Worm (Caenorhabditis elegans) whole organism, mixed stage, embryonic: ENCODE data around the gene Y53F4B.19.

Experiments
- blmp-1 ChIP-seq: fragments of 150-350 bp; optimal IDR thresholded peaks from 2 replicates; lab custom pipeline; 2014; ENCODE audit warnings: missing biosample characterization, missing genetic modification characterization
- ham-2 ChIP-seq: fragments of 200-800 bp; sonication (Bioruptor generic); optimal IDR thresholded peaks from 2 replicates; lab custom pipeline; 2018; ENCODE audit warnings: mild to moderate bottlenecking, missing genetic modification characterization, missing compliant biosample characterization
- lin-13 ChIP-seq: fragments of 150-350 bp; optimal IDR thresholded peaks from 2 replicates; lab custom pipeline; 2014; ENCODE audit warnings: missing biosample characterization, missing genetic modification characterization
- lin-32 ChIP-seq: fragments of 200-800 bp; sonication (Bioruptor generic); optimal IDR thresholded peaks from 2 replicates; lab custom pipeline; 2018; ENCODE audit warnings: mild to moderate bottlenecking, missing genetic modification characterization, missing compliant biosample characterization
- lsy-2 ChIP-seq: fragments of 150-350 bp; optimal IDR thresholded peaks from 2 replicates; lab custom pipeline; 2014; ENCODE audit warnings: missing biosample characterization, missing genetic modification characterization
- nhr-12 ChIP-seq: fragments of 150-350 bp; optimal IDR thresholded peaks from 2 replicates; lab custom pipeline; 2014; ENCODE audit warnings: missing biosample characterization, missing genetic modification characterization
- nhr-28 ChIP-seq: fragments of 150-350 bp; optimal IDR thresholded peaks from 2 replicates; lab custom pipeline; 2014; ENCODE audit warnings: missing biosample characterization, missing genetic modification characterization
- ztf-11 ChIP-seq: fragments of 150-350 bp; optimal IDR thresholded peaks from 2 replicates; lab custom pipeline; 2014; ENCODE audit warnings: missing biosample characterization, missing genetic modification characterization

DNA sequence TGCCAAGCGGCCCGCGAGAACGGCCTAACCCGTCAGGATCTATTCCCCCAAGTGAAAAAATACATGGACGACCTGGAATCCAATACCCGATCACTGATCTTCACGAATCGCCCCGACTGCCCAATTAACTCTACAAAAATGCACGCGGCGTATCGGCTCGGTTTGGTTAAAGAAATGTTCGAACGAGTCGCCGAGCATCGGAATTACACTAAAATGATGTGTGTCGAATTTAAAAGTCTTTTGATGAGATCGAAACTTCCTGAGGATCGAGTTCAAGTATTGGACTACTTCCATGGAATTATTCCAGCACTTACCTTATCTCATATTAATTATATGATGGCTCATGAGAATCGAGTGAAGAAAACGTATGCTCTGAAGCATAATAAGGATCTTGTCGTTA, 30.4 kb downstream of the Y53F4B.19 start:
- TF ChIP-seq ztf-11 (no peak), lsy-2 (tag; lab: Kevin White, UChicago) (no peak), lin-32 (GFP tag; lab: Kevin White, UChicago) (no peak), nhr-12 (tag; lab: Kevin White, UChicago) (no peak), blmp-1 (no peak), nhr-28 (no peak), lin-13 (tag; lab: Kevin White, UChicago) (no peak), ham-2 (GFP tag; lab: Kevin White, UChicago) (no peak)
